Worm (Caenorhabditis elegans): ENCODE data around the gene W01D2.6.

Gene W01D2.6

DNA sequence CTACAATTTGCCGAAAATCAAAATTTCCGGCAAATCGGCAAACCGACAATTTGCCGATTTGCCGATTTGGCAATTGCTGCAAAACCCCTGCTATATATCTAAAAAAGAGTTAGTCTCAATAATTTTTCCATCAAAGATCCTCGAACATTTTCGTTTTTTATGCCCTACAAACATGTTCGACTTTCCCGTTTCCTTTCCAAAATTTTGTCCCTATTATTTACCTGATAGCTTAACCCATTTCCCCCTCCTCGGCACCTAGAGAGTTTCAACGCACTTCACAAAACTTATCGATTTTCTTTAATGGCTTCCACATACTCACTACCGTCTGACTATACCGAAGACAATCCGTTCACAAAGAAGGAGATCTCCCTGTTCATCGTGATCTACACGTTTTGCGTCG is at the start of gene W01D2.6:
W01D2.6 (plus strand) TSS at position 301 of the 400 bp plus-strand sequence.
- TF ChIP-seq unc-120 (tag; optimal IDR thresholded peaks at IDR 0.05; ENCODE audit: poor library complexity, severe bottlenecking), result no peak
- TF ChIP-seq sptf-1 (tag; optimal IDR thresholded peaks at IDR 0.05), result no peak
- TF ChIP-seq drap-1 (GFP tag; optimal IDR thresholded peaks at IDR 0.05), result no peak
- TF ChIP-seq elt-1 (tag; optimal IDR thresholded peaks at IDR 0.05; ENCODE audit: borderline replicate concordance, insufficient read depth), result no peak
- no peak for TF ChIP-seq ceh-43 (GFP tag; optimal IDR thresholded peaks at IDR 0.05)
- TF ChIP-seq nhr-2 (tag; optimal IDR thresholded peaks at IDR 0.05), result no peak
- no peak for TF ChIP-seq tbx-8 (GFP tag; optimal IDR thresholded peaks at IDR 0.05)
- no peak for TF ChIP-seq sem-2 (GFP tag; optimal IDR thresholded peaks at IDR 0.05)
- no peak for TF ChIP-seq snpc-4 (tag; optimal IDR thresholded peaks at IDR 0.05)
- no peak for TF ChIP-seq ceh-83 (GFP tag; optimal IDR thresholded peaks at IDR 0.05)
- no peak for TF ChIP-seq pha-4 (tag; optimal IDR thresholded peaks at IDR 0.05)
- TF ChIP-seq bed-3 (GFP tag; optimal IDR thresholded peaks at IDR 0.05), result no peak
- TF ChIP-seq blmp-1 (tag; optimal IDR thresholded peaks at IDR 0.05), result no peak
- no peak for TF ChIP-seq nhr-76 (tag; optimal IDR thresholded peaks at IDR 0.05)
- TF ChIP-seq mep-1 (tag; optimal IDR thresholded peaks at IDR 0.05), result no peak

ce11 chrII:14768804-14769203 is 40.0 kb upstream of the W01D2.6 start:
- TF ChIP-seq lsy-2 (tag; optimal IDR thresholded peaks at IDR 0.05), result no peak
- TF ChIP-seq elt-1 (tag; optimal IDR thresholded peaks at IDR 0.05; ENCODE audit: borderline replicate concordance, insufficient read depth), result no peak
- TF ChIP-seq unc-62 (GFP tag; optimal IDR thresholded peaks at IDR 0.05), result no peak
- no peak for TF ChIP-seq pha-4 (tag; optimal IDR thresholded peaks at IDR 0.05)
- no peak for TF ChIP-seq ceh-83 (GFP tag; optimal IDR thresholded peaks at IDR 0.05)
- no peak for TF ChIP-seq lin-13 (tag; optimal IDR thresholded peaks at IDR 0.05)

- no peak for TF ChIP-seq ceh-83 (GFP tag; optimal IDR thresholded peaks at IDR 0.05)
- TF ChIP-seq elt-3 (tag; optimal IDR thresholded peaks at IDR 0.05), result no peak
- TF ChIP-seq ham-2 (GFP tag; optimal IDR thresholded peaks at IDR 0.05), result no peak
- TF ChIP-seq mab-5 (tag; optimal IDR thresholded peaks at IDR 0.05), result no peak
- no peak for TF ChIP-seq ces-1 (GFP tag; optimal IDR thresholded peaks at IDR 0.05)
- TF ChIP-seq cnd-1 (tag; optimal IDR thresholded peaks at IDR 0.05), result no peak
- TF ChIP-seq drap-1 (GFP tag; optimal IDR thresholded peaks at IDR 0.05), result no peak
- no peak for TF ChIP-seq unc-120 (tag; optimal IDR thresholded peaks at IDR 0.05; ENCODE audit: poor library complexity, severe bottlenecking)
- TF ChIP-seq ceh-43 (GFP tag; optimal IDR thresholded peaks at IDR 0.05), result no peak
- no peak for TF ChIP-seq unc-62 (GFP tag; optimal IDR thresholded peaks at IDR 0.05)
- no peak for TF ChIP-seq pha-4 (tag; optimal IDR thresholded peaks at IDR 0.05)
Observed at ce11 chrII:14771096-14771495, 37.7 kb upstream of the W01D2.6 start.

- TF ChIP-seq mab-5 (tag; optimal IDR thresholded peaks at IDR 0.05) (no peak), ceh-83 (GFP tag; optimal IDR thresholded peaks at IDR 0.05) (no peak), unc-39 (tag; optimal IDR thresholded peaks at IDR 0.05) (no peak), M03D4.4 (tag; optimal IDR thresholded peaks at IDR 0.05) (no peak), nhr-12 (tag; optimal IDR thresholded peaks at IDR 0.05) (no peak), drap-1 (GFP tag; optimal IDR thresholded peaks at IDR 0.05) (no peak)
Observed at ce11 chrII:14772113-14772512, 36.7 kb upstream of the W01D2.6 start.

ce11 chrII:14772956-14773788 is 35.6 kb upstream of the W01D2.6 start, which contains the start of gene Y54E2A.7:
Gene Y54E2A.7, minus strand, starts transcription at chrII:14773006.
- TF ChIP-seq flh-1 (GFP tag; optimal IDR thresholded peaks at IDR 0.05), result no peak
- no peak for TF ChIP-seq mep-1 (tag; optimal IDR thresholded peaks at IDR 0.05)
- no peak for TF ChIP-seq zip-8 (tag; optimal IDR thresholded peaks at IDR 0.05)
- TF ChIP-seq nhr-28 (tag; optimal IDR thresholded peaks at IDR 0.05), result no peak
- no peak for TF ChIP-seq ceh-39 (tag; optimal IDR thresholded peaks at IDR 0.05)
- TF ChIP-seq unc-120 (tag; optimal IDR thresholded peaks at IDR 0.05; ENCODE audit: poor library complexity, severe bottlenecking), result no peak
- no peak for TF ChIP-seq nhr-2 (tag; optimal IDR thresholded peaks at IDR 0.05)
- TF ChIP-seq pha-4 (tag; optimal IDR thresholded peaks at IDR 0.05), result no peak
- TF ChIP-seq unc-39 (tag; optimal IDR thresholded peaks at IDR 0.05), result no peak
- TF ChIP-seq lin-32 (GFP tag; optimal IDR thresholded peaks at IDR 0.05), result no peak
- TF ChIP-seq ham-2 (GFP tag; optimal IDR thresholded peaks at IDR 0.05), result no peak
- no peak for TF ChIP-seq M03D4.4 (tag; optimal IDR thresholded peaks at IDR 0.05)
- TF ChIP-seq sem-2 (GFP tag; optimal IDR thresholded peaks at IDR 0.05), result no peak
- TF ChIP-seq mab-5 (tag; optimal IDR thresholded peaks at IDR 0.05), result no peak
- no peak for TF ChIP-seq ztf-11 (tag; optimal IDR thresholded peaks at IDR 0.05)
- TF ChIP-seq cnd-1 (tag; optimal IDR thresholded peaks at IDR 0.05), result no peak
